Fruit fly (Drosophila melanogaster) whole organism, prepupa: ENCODE measurements around the gene eIF3d1.

Source experiments
- CG16779 ChIP-seq: fragments of 200-800 bp; sonication (Bioruptor generic); optimal IDR thresholded peaks from 3 replicates; lab custom pipeline; 2017; ENCODE audit warnings: missing biosample characterization, mild to moderate bottlenecking, missing genetic modification characterization
- Eip78C ChIP-seq: fragments of 200-800 bp; sonication (Bioruptor generic); peaks from one replicate; lab custom pipeline; 2016; ENCODE audit warnings: missing biosample characterization, missing genetic modification characterization
- Sox14 ChIP-seq: fragments of 200-800 bp; sonication (Bioruptor generic); optimal IDR thresholded peaks from 3 replicates; lab custom pipeline; 2016; ENCODE audit warnings: missing biosample characterization, missing genetic modification characterization

DNA sequence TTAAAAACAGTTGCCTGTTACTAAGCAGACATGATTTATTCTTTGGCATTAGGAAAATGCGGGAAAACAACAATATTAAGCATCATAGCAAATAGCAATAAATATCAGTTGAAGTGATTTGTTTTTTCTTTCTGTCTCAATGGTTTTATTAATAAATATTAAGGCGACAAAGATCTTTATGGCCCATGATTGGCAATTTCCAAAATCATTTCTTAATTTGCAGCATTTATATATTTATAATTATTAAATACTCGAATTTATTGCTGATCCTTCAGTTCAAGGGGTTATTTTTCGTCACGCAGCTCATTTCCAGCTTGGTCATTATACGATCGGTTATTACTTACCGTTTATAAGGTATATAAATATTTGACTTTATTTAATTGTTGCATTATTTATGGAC, 47.8 kb downstream of the eIF3d1 start:
- TF ChIP-seq Eip78C (GFP tag; lab: Kevin White, UChicago), result no peak
- TF ChIP-seq CG16779 (tag; lab: Kevin White, UChicago), result no peak
- TF ChIP-seq Sox14 (GFP tag; lab: Kevin White, UChicago), result no peak
